Fruit fly (Drosophila melanogaster): ENCODE measurements around the gene lectin-37Da.
A peak's percentile ranks its signal among the peaks of the same experiment; 100 is the strongest.

Gene lectin-37Da

dm6 chr2L:19416602-19417497 lies 1.3 kb upstream of the lectin-37Da start, which contains the start of gene Lectin-galC1:
TSS of gene Lectin-galC1 (plus strand) at chr2L:19417447.
- no peak for TF ChIP-seq CG6854 (GFP tag; optimal IDR thresholded peaks at IDR 0.05)
- peak; percentile 61 for TF ChIP-seq pdm3 (GFP tag; optimal IDR thresholded peaks at IDR 0.05)
- TF ChIP-seq dsx (GFP tag; optimal IDR thresholded peaks at IDR 0.05; ENCODE audit: poor library complexity, severe bottlenecking), result no peak
- peak; percentile 30 for TF ChIP-seq lz (GFP tag; optimal IDR thresholded peaks at IDR 0.05)
- peak; percentile 65 for TF ChIP-seq CG3919 (GFP tag; optimal IDR thresholded peaks at IDR 0.05)
- peak in 1 of 2 experiments; percentile 33 for TF ChIP-seq salr (GFP tag; optimal IDR thresholded peaks at IDR 0.05)
- no peak for TF ChIP-seq Met (GFP tag; optimal IDR thresholded peaks at IDR 0.05)
- peak; percentile 66 for TF ChIP-seq Lpt (GFP tag; optimal IDR thresholded peaks at IDR 0.05)
- no peak for TF ChIP-seq CG1621 (tag; optimal IDR thresholded peaks at IDR 0.05)
- no peak for TF ChIP-seq Ets96B (tag; optimal IDR thresholded peaks at IDR 0.05)
- TF ChIP-seq CG4318 (GFP tag; optimal IDR thresholded peaks at IDR 0.05), result peak; percentile 49
- peak; percentile 85 for TF ChIP-seq CG15336 (GFP tag; IDR thresholded peaks at IDR 0.05)
- TF ChIP-seq CG7368 (GFP tag; optimal IDR thresholded peaks at IDR 0.05), result no peak
- peak; percentile 72 for TF ChIP-seq achi (GFP tag; optimal IDR thresholded peaks at IDR 0.05)
- no peak for TF ChIP-seq spab (GFP tag; optimal IDR thresholded peaks at IDR 0.05)
- no peak for TF ChIP-seq CG11902 (GFP tag; optimal IDR thresholded peaks at IDR 0.05)
- peak; percentile 78 for TF ChIP-seq OdsH (GFP tag; optimal IDR thresholded peaks at IDR 0.05)
- TF ChIP-seq CG6276 (GFP tag; optimal IDR thresholded peaks at IDR 0.05), result peak; percentile 61
- TF ChIP-seq eg (GFP tag; IDR thresholded peaks at IDR 0.05), result peak; percentile 88; the same call in 2 of the 3 replicates
- no peak for TF ChIP-seq Blimp-1 (GFP tag; optimal IDR thresholded peaks at IDR 0.05)
- TF ChIP-seq Sox14 (GFP tag; optimal IDR thresholded peaks at IDR 0.05), result peak; percentile 50
- no peak for TF ChIP-seq Ets21C (GFP tag; optimal IDR thresholded peaks at IDR 0.05)
- TF ChIP-seq dac (GFP tag; optimal IDR thresholded peaks at IDR 0.05), result peak; percentile 32
- peak; percentile 82 for TF ChIP-seq CG32006 (GFP tag; optimal IDR thresholded peaks at IDR 0.05)
- peak; percentile 21 for TF ChIP-seq esn (GFP tag; optimal IDR thresholded peaks at IDR 0.05)
- TF ChIP-seq Hr38 (GFP tag; optimal IDR thresholded peaks at IDR 0.05), result no peak
- TF ChIP-seq CG10631 (GFP tag; optimal IDR thresholded peaks at IDR 0.05), result peak; percentile 33
- peak; percentile 75 for TF ChIP-seq net (GFP tag; optimal IDR thresholded peaks at IDR 0.05)
- peak; percentile 36 for TF ChIP-seq CG31627 (GFP tag; optimal IDR thresholded peaks at IDR 0.05)
- TF ChIP-seq fd85E (GFP tag; optimal IDR thresholded peaks at IDR 0.05), result no peak
- no peak for TF ChIP-seq CG8632 (GFP tag; optimal IDR thresholded peaks at IDR 0.05)
- TF ChIP-seq fd59A (GFP tag; optimal IDR thresholded peaks at IDR 0.05), result no peak
- no peak for TF ChIP-seq ss (GFP tag; optimal IDR thresholded peaks at IDR 0.05)
- peak; percentile 28 for TF ChIP-seq Hr39 (GFP tag; optimal IDR thresholded peaks at IDR 0.05)
- TF ChIP-seq vri (GFP tag; optimal IDR thresholded peaks at IDR 0.05), result no peak
- no peak for TF ChIP-seq CG34406 (GFP tag; optimal IDR thresholded peaks at IDR 0.05)
- TF ChIP-seq Sox102F (GFP tag; optimal IDR thresholded peaks at IDR 0.05), result no peak
- no peak for TF ChIP-seq Eip93F (GFP tag; optimal IDR thresholded peaks at IDR 0.05)
- TF ChIP-seq acj6 (GFP tag; optimal IDR thresholded peaks at IDR 0.05), result peak; percentile 49
- TF ChIP-seq Sox15 (GFP tag; optimal IDR thresholded peaks at IDR 0.05), result no peak
- TF ChIP-seq Gug (GFP tag; IDR thresholded peaks at IDR 0.05), result peak; percentile 66
- peak; percentile 80 for TF ChIP-seq Hr4 (GFP tag; optimal IDR thresholded peaks at IDR 0.05)
- TF ChIP-seq CG10669 (GFP tag; optimal IDR thresholded peaks at IDR 0.05), result peak; percentile 4
- peak; percentile 12 for TF ChIP-seq CG6792 (GFP tag; optimal IDR thresholded peaks at IDR 0.05)
- peak; percentile 74; the same call in 2 of the 3 replicates for TF ChIP-seq CG8119 (GFP tag; IDR thresholded peaks at IDR 0.05)
- TF ChIP-seq Eip75B (GFP tag; optimal IDR thresholded peaks at IDR 0.05), result peak; percentile 37
- peak; percentile 4 for TF ChIP-seq topi (GFP tag; optimal IDR thresholded peaks at IDR 0.05)
- peak; percentile 42 for TF ChIP-seq CG16779 (tag; optimal IDR thresholded peaks at IDR 0.05)
- TF ChIP-seq fkh (GFP tag; optimal IDR thresholded peaks at IDR 0.05), result peak; percentile 77
- TF ChIP-seq CG6163 (GFP tag; IDR thresholded peaks at IDR 0.05), result peak; percentile 79

Measured in whole organism, prepupa.